In the genomic region with DNA sequence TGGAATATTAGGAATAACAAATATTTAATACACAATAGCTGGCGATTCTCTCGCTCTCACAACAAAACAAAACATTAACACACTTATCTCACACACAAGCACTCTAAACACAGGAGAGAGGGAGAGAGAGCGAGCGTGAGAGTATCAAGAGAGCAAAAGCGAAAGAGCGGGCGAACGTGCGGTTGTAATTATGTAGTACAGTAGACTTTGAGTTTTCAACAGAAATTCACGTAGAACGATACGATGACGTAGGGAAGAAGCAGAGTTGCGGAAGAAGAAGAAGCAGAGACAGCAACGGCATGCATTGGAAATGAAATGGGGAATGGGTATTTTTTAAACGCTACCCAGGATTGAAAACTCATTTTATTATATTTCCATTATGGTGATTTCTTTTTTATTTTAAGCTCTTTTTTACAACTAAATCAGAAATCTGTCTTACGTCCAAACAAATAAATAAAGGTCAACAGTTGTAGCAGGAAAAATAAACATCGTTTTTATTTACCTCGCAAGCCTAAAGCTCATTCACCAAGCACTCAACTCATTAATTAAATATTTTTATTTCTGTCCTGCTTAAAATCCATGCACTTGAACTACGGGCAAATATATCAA, we compare ENCODE assay signal across 1 fruit fly cellular context.
TF ChIP-seq lines count a peak whose summit lies in the region.

No protein-coding gene starts in this region.

TF ChIP-seq in whole organism, embryonic, 481 proteins besides CTCF, POLR2A, EP300 and RAD21 (continued from another document):
- 0 out of 3 replicates have a peak, but pooled peaks have one; percentile 12 for TF ChIP-seq CG17361 (GFP tag; IDR thresholded peaks at IDR 0.05; lab: Robert Waterston, UW)
- TF ChIP-seq nom (GFP tag; optimal IDR thresholded peaks at IDR 0.05; lab: Kevin White, UChicago) = peak; percentile 84
- no peak for TF ChIP-seq amos (GFP tag; IDR thresholded peaks at IDR 0.05; lab: Robert Waterston, UW; ENCODE audit: partially characterized antibody)
- TF ChIP-seq Drgx (GFP tag; IDR thresholded peaks at IDR 0.05; lab: Robert Waterston, UW) = peak; percentile 19; the same call in 1 of the 2 replicates
- peak; percentile 10 for TF ChIP-seq HLHmδ (GFP tag; optimal IDR thresholded peaks at IDR 0.05; lab: Kevin White, UChicago)
- no peak for TF ChIP-seq CG16815 (GFP tag; optimal IDR thresholded peaks at IDR 0.05; lab: Kevin White, UChicago)
- no peak for TF ChIP-seq CG18619 (GFP tag; optimal IDR thresholded peaks at IDR 0.05; lab: Kevin White, UChicago)
- TF ChIP-seq CG13123 (GFP tag; optimal IDR thresholded peaks at IDR 0.05; lab: Kevin White, UChicago) = no peak
- no peak for TF ChIP-seq CG10654 (GFP tag; optimal IDR thresholded peaks at IDR 0.05; lab: Kevin White, UChicago)
- no peak for TF ChIP-seq luna (GFP tag; optimal IDR thresholded peaks at IDR 0.05; lab: Kevin White, UChicago)
- no peak for TF ChIP-seq ara (GFP tag; IDR thresholded peaks at IDR 0.05; lab: Robert Waterston, UW)
- peak; percentile 23; the same call in 1 of the 2 replicates for TF ChIP-seq CG13287 (GFP tag; IDR thresholded peaks at IDR 0.05; lab: Robert Waterston, UW; ENCODE audit: partially characterized antibody)
- no peak for TF ChIP-seq bsh (GFP tag; optimal IDR thresholded peaks at IDR 0.05; lab: Kevin White, UChicago)
- TF ChIP-seq CG1602 (GFP tag; optimal IDR thresholded peaks at IDR 0.05; lab: Kevin White, UChicago) = no peak
- TF ChIP-seq tup (GFP tag; optimal IDR thresholded peaks at IDR 0.05; lab: Kevin White, UChicago) = no peak
- TF ChIP-seq CG4328 (GFP tag; optimal IDR thresholded peaks at IDR 0.05; lab: Kevin White, UChicago) = no peak
- no peak for TF ChIP-seq klu (GFP tag; IDR thresholded peaks at IDR 0.05; lab: Robert Waterston, UW)
- TF ChIP-seq Pdp1 (GFP tag; optimal IDR thresholded peaks at IDR 0.05; lab: Kevin White, UChicago) = no peak
- no peak for TF ChIP-seq ATbp (GFP tag; optimal IDR thresholded peaks at IDR 0.05; lab: Kevin White, UChicago)
- TF ChIP-seq dmrt99B (tag; optimal IDR thresholded peaks at IDR 0.05; lab: Kevin White, UChicago) = no peak
- no peak for TF ChIP-seq CG9876 (GFP tag; optimal IDR thresholded peaks at IDR 0.05; lab: Kevin White, UChicago)
- TF ChIP-seq sug (tag; optimal IDR thresholded peaks at IDR 0.05; lab: Kevin White, UChicago) = no peak
- no peak for TF ChIP-seq CG12299 (tag; optimal IDR thresholded peaks at IDR 0.05; lab: Kevin White, UChicago)
- no peak for TF ChIP-seq lilli (GFP tag; optimal IDR thresholded peaks at IDR 0.05; lab: Kevin White, UChicago)
- no peak for TF ChIP-seq org-1 (GFP tag; optimal IDR thresholded peaks at IDR 0.05; lab: Kevin White, UChicago)
- TF ChIP-seq pb (GFP tag; optimal IDR thresholded peaks at IDR 0.05; lab: Kevin White, UChicago) = no peak
- TF ChIP-seq YL-1 (GFP tag; optimal IDR thresholded peaks at IDR 0.05; lab: Kevin White, UChicago) = no peak
- no peak for TF ChIP-seq CG5180 (GFP tag; optimal IDR thresholded peaks at IDR 0.05; lab: Kevin White, UChicago)
- TF ChIP-seq NK7.1 (GFP tag; optimal IDR thresholded peaks at IDR 0.05; lab: Kevin White, UChicago) = no peak
- no peak for TF ChIP-seq C15 (GFP tag; IDR thresholded peaks at IDR 0.05; lab: Robert Waterston, UW)
- TF ChIP-seq ham (GFP tag; IDR thresholded peaks at IDR 0.05; lab: Robert Waterston, UW) = no peak
- no peak for TF ChIP-seq CG10274 (GFP tag; optimal IDR thresholded peaks at IDR 0.05; lab: Kevin White, UChicago)
- TF ChIP-seq Max (GFP tag; optimal IDR thresholded peaks at IDR 0.05; lab: Kevin White, UChicago) = no peak
- TF ChIP-seq Optix (GFP tag; IDR thresholded peaks at IDR 0.05; lab: Robert Waterston, UW) = no peak
- no peak for TF ChIP-seq gfzf (GFP tag; optimal IDR thresholded peaks at IDR 0.05; lab: Kevin White, UChicago)
- TF ChIP-seq CG33557 (GFP tag; optimal IDR thresholded peaks at IDR 0.05; lab: Kevin White, UChicago) = no peak
- TF ChIP-seq vfl (GFP tag; optimal IDR thresholded peaks at IDR 0.05; lab: Kevin White, UChicago) = no peak
- peak; percentile 19 for TF ChIP-seq CG18262 (tag; optimal IDR thresholded peaks at IDR 0.05; lab: Kevin White, UChicago)
- no peak for TF ChIP-seq sisA (GFP tag; IDR thresholded peaks at IDR 0.05; lab: Robert Waterston, UW)
- no peak for TF ChIP-seq zen (tag; optimal IDR thresholded peaks at IDR 0.05; lab: Kevin White, UChicago)
- 0 out of 2 replicates have a peak, but pooled peaks have one; percentile 29 for TF ChIP-seq unc-4 (GFP tag; IDR thresholded peaks at IDR 0.05; lab: Robert Waterston, UW; ENCODE audit: partially characterized antibody)
- no peak for TF ChIP-seq ERR (GFP tag; optimal IDR thresholded peaks at IDR 0.05; lab: Kevin White, UChicago)
- TF ChIP-seq eve (GFP tag; optimal IDR thresholded peaks at IDR 0.05; lab: Kevin White, UChicago) = peak in 1 of 2 experiments; percentile 52
